Worm (Caenorhabditis elegans) whole organism, mixed stage, embryonic: Measurements from ENCODE around the gene F59B2.12.

ENCODE experiments used
- M03D4.4 ChIP-seq: sonication (generic microtip); optimal IDR thresholded peaks from 2 replicates; lab custom pipeline; 2017; ENCODE audit warnings: mild to moderate bottlenecking, missing genetic modification characterization, missing compliant biosample characterization
- lin-13 ChIP-seq: fragments of 150-350 bp; optimal IDR thresholded peaks from 2 replicates; lab custom pipeline; 2014; ENCODE audit warnings: missing biosample characterization, missing genetic modification characterization
- mep-1 ChIP-seq: fragments of 150-350 bp; optimal IDR thresholded peaks from 2 replicates; lab custom pipeline; 2017; ENCODE audit warnings: missing biosample characterization, missing genetic modification reagents, missing genetic modification characterization, inconsistent platforms
- nhr-28 ChIP-seq: fragments of 150-350 bp; optimal IDR thresholded peaks from 2 replicates; lab custom pipeline; 2014; ENCODE audit warnings: missing biosample characterization, missing genetic modification characterization
- tbx-8 ChIP-seq: fragments of 200-800 bp; sonication (Bioruptor generic); optimal IDR thresholded peaks from 2 replicates; lab custom pipeline; 2018; ENCODE audit warnings: mild to moderate bottlenecking, missing genetic modification characterization, moderate library complexity, missing compliant biosample characterization

ce11 chrIII:8985965-8986364 lies 31.4 kb upstream of the F59B2.12 start:
- TF ChIP-seq tbx-8 (GFP tag; lab: Kevin White, UChicago) (no peak), mep-1 (tag; lab: Kevin White, UChicago) (no peak), lin-13 (tag; lab: Kevin White, UChicago) (no peak), nhr-28 (tag; lab: Kevin White, UChicago) (no peak), M03D4.4 (tag; lab: Kevin White, UChicago) (no peak)
